Worm (Caenorhabditis elegans): ENCODE results near the gene F27B3.8.

DNA sequence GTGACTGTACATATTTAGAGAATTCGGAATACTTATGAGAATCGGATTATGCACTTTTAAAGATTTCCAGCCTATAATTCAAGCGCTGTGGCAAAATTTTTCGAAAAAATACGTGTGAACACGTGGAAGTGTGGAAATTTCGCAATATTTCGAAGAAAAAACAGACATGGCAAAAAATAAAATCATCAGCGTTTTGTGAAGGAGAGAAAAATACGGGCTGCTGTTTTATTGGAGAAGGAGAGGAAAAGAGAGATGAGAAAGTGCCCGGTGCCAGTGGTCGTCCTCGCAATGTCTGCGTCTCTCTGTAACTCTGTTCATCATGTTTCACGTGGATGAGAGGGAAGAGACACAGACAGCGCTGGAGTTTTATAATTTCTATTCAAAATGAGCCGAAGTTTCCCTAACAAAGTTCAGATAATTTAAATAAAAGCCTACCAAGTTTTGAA is 26.5 kb downstream of the F27B3.8 start:
- TF ChIP-seq skn-1 (tag; optimal IDR thresholded peaks at IDR 0.05) = no peak
- no peak for TF ChIP-seq nhr-237 (tag; optimal IDR thresholded peaks at IDR 0.05)
- no peak for TF ChIP-seq lin-39 (tag; optimal IDR thresholded peaks at IDR 0.05)
- no peak for TF ChIP-seq ceh-82 (tag; optimal IDR thresholded peaks at IDR 0.05)
- no peak for TF ChIP-seq unc-39 (tag; optimal IDR thresholded peaks at IDR 0.05)
- no peak for TF ChIP-seq aly-2 (tag; optimal IDR thresholded peaks at IDR 0.05)

All from whole organism, L2 larva.